Fruit fly (Drosophila melanogaster) whole organism, wandering third instar larva: Measurements from ENCODE around the gene CG42704.

Source experiments
- Abd-B ChIP-seq: fragments of >200 bp; optimal IDR thresholded peaks from 2 replicates; lab custom pipeline; 2017; ENCODE audit warnings: missing biosample characterization, missing genetic modification characterization
- CG32264 ChIP-seq: fragments of 200-800 bp; sonication (Bioruptor generic); optimal IDR thresholded peaks from 2 replicates; lab custom pipeline; 2016; ENCODE audit warnings: missing biosample characterization, missing genetic modification characterization
- CG9705 ChIP-seq: fragments of 200-800 bp; sonication (Bioruptor generic); optimal IDR thresholded peaks from 2 replicates; lab custom pipeline; 2018; ENCODE audit warnings: missing biosample characterization, mild to moderate bottlenecking, missing genetic modification characterization
- CrebA ChIP-seq: fragments of 200-800 bp; sonication (Bioruptor generic); optimal IDR thresholded peaks from 2 replicates; lab custom pipeline; 2016; ENCODE audit warnings: missing biosample characterization, mild to moderate bottlenecking, missing genetic modification characterization, borderline replicate concordance
- Dfd ChIP-seq: fragments of >200 bp; optimal IDR thresholded peaks from 2 replicates; lab custom pipeline; 2017; ENCODE audit warnings: missing biosample characterization, missing genetic modification characterization
- GATAd ChIP-seq: sonication (Bioruptor generic); optimal IDR thresholded peaks from 2 replicates; lab custom pipeline; 2016; ENCODE audit warnings: missing biosample characterization, missing genetic modification characterization
- HLH106 ChIP-seq: fragments of 200-800 bp; optimal IDR thresholded peaks from 3 replicates; lab custom pipeline; 2019; ENCODE audit warnings: missing biosample characterization, mild to moderate bottlenecking, missing genetic modification characterization, moderate library complexity
- Hnf4 ChIP-seq: fragments of 200-800 bp; sonication (Bioruptor generic); optimal IDR thresholded peaks from 2 replicates; lab custom pipeline; 2016; ENCODE audit warnings: missing biosample characterization, mild to moderate bottlenecking, missing genetic modification characterization
- Hr78 ChIP-seq: fragments of >200 bp; optimal IDR thresholded peaks from 2 replicates; lab custom pipeline; 2017; ENCODE audit warnings: missing biosample characterization, missing genetic modification characterization
- Hr83 ChIP-seq: fragments of 200-300 bp; sonication (Bioruptor generic); optimal IDR thresholded peaks from 2 replicates; lab custom pipeline; 2016; ENCODE audit warnings: missing biosample characterization, mild to moderate bottlenecking, missing genetic modification characterization, moderate library complexity; ENCODE audit not compliant: poor library complexity, severe bottlenecking
- Jra ChIP-seq: sonication (Bioruptor generic); optimal IDR thresholded peaks from 2 replicates; lab custom pipeline; 2016; ENCODE audit warnings: missing biosample characterization, missing genetic modification characterization
- Mio ChIP-seq: sonication (Bioruptor generic); optimal IDR thresholded peaks from 2 replicates; lab custom pipeline; 2016; ENCODE audit warnings: missing biosample characterization, missing genetic modification characterization
- Myc ChIP-seq: fragments of >200 bp; optimal IDR thresholded peaks from 2 replicates; lab custom pipeline; 2017
- N ChIP-seq: fragments of >200 bp; optimal IDR thresholded peaks from 2 replicates; lab custom pipeline; 2018; ENCODE audit warnings: missing biosample characterization, missing external identifiers, missing genetic modification characterization
- OdsH ChIP-seq: fragments of 200-800 bp; sonication (Bioruptor generic); optimal IDR thresholded peaks from 2 replicates; lab custom pipeline; 2016; ENCODE audit warnings: missing biosample characterization, mild to moderate bottlenecking, missing genetic modification characterization
- Rel ChIP-seq, 2 experiments: fragments of 200-800 bp; sonication (Bioruptor generic) in 1 of 2; optimal IDR thresholded peaks; 2 replicates in 1 of 2; 3 replicates in 1 of 2; lab custom pipeline; 2016 to 2019; ENCODE audit warnings: mild to moderate bottlenecking in 2 of 2, missing biosample characterization in 2 of 2, missing genetic modification characterization in 2 of 2, moderate library complexity in 1 of 2
- Sp1 ChIP-seq: fragments of 200-800 bp; sonication (Bioruptor generic); optimal IDR thresholded peaks from 3 replicates; lab custom pipeline; 2019; ENCODE audit warnings: missing biosample characterization, mild to moderate bottlenecking, missing genetic modification characterization, moderate library complexity
- Vsx2 ChIP-seq: fragments of 200-300, 225-300 bp; sonication (Bioruptor generic); optimal IDR thresholded peaks from 2 replicates; lab custom pipeline; 2018; ENCODE audit warnings: missing biosample characterization, missing genetic modification characterization; ENCODE audit not compliant: partially characterized antibody
- br ChIP-seq: fragments of 200-800 bp; sonication (Bioruptor generic); optimal IDR thresholded peaks from 2 replicates; lab custom pipeline; 2016; ENCODE audit warnings: missing biosample characterization, missing genetic modification characterization
- dl ChIP-seq, 2 experiments: fragments of 175-275, 200-275 bp in 1 of 2; fragments of 200-275 bp in 1 of 2; sonication (Bioruptor generic); optimal IDR thresholded peaks; lab custom pipeline; 2018; ENCODE audit warnings: mild to moderate bottlenecking in 2 of 2, missing biosample characterization in 2 of 2, missing genetic modification characterization in 2 of 2, moderate library complexity in 2 of 2; ENCODE audit not compliant: partially characterized antibody in 2 of 2, insufficient read depth in 1 of 2
- dmrt93B ChIP-seq: fragments of 200-800 bp; sonication (Bioruptor generic); optimal IDR thresholded peaks from 2 replicates; lab custom pipeline; 2018; ENCODE audit warnings: missing biosample characterization, mild to moderate bottlenecking, missing genetic modification characterization
- ey ChIP-seq: fragments of 200-800 bp; sonication (Bioruptor generic); optimal IDR thresholded peaks from 2 replicates; lab custom pipeline; 2016; ENCODE audit warnings: missing biosample characterization, missing genetic modification characterization
- foxo ChIP-seq, 2 experiments: fragments of 200-800 bp; sonication (Bioruptor generic); optimal IDR thresholded peaks; 2 replicates in 1 of 2; 3 replicates in 1 of 2; lab custom pipeline; 2016 to 2017; ENCODE audit warnings: missing biosample characterization in 2 of 2, missing genetic modification characterization in 2 of 2
- fru ChIP-seq: fragments of 200-800 bp; sonication (Bioruptor generic); optimal IDR thresholded peaks from 3 replicates; lab custom pipeline; 2016; ENCODE audit warnings: missing biosample characterization, mild to moderate bottlenecking, missing genetic modification characterization
- h ChIP-seq: fragments of 200-800 bp; sonication (Bioruptor generic); optimal IDR thresholded peaks from 3 replicates; lab custom pipeline; 2016; ENCODE audit warnings: missing biosample characterization, mild to moderate bottlenecking, missing genetic modification characterization
- jim ChIP-seq: fragments of 175-275, 200-325 bp; sonication (Bioruptor generic); optimal IDR thresholded peaks from 2 replicates; lab custom pipeline; 2016; ENCODE audit warnings: missing biosample characterization, mild to moderate bottlenecking, missing genetic modification characterization
- lola ChIP-seq: fragments of >200 bp; optimal IDR thresholded peaks from 2 replicates; lab custom pipeline; 2017; ENCODE audit warnings: missing biosample characterization, missing genetic modification characterization
- pan ChIP-seq: fragments of >200 bp; optimal IDR thresholded peaks from 2 replicates; lab custom pipeline; 2017
- psq ChIP-seq: fragments of 200-800 bp; sonication (Bioruptor generic); optimal IDR thresholded peaks from 3 replicates; lab custom pipeline; 2017; ENCODE audit warnings: missing biosample characterization, mild to moderate bottlenecking, missing genetic modification characterization, moderate library complexity
- rgr ChIP-seq: fragments of 200-800 bp; sonication (Bioruptor generic); optimal IDR thresholded peaks from 3 replicates; lab custom pipeline; 2016; ENCODE audit warnings: missing biosample characterization, mild to moderate bottlenecking, missing genetic modification characterization
- sage ChIP-seq: fragments of 200-800 bp; sonication (Bioruptor generic); optimal IDR thresholded peaks from 2 replicates; lab custom pipeline; 2016; ENCODE audit warnings: missing biosample characterization, mild to moderate bottlenecking, missing genetic modification characterization
- usp ChIP-seq: fragments of >200 bp; optimal IDR thresholded peaks from 2 replicates; lab custom pipeline; 2017; ENCODE audit warnings: missing biosample characterization, missing genetic modification characterization
- woc ChIP-seq: sonication (Bioruptor generic); optimal IDR thresholded peaks from 2 replicates; lab custom pipeline; 2016; ENCODE audit warnings: missing biosample characterization, mild to moderate bottlenecking, missing genetic modification characterization

CG42704 gene

DNA sequence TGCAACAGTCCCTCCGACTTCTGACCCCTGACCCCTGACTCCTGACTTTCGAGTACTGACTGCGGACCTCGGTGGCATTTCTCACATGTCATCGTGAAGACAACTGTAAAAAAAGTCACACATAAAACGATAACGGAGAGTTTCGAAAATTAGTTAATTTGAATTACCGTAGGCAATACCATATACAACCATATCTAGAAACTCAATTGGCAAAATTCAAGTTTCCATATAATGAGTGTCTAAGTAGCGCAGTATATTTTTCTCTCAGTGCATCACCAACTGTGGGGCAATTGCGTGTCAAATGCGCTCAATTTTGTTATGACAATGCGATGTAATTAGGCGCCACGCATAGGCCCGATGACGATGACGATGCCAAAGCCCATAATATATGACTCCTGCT lies 2.6 kb downstream of the CG42704 start:
- TF ChIP-seq rgr (GFP tag; lab: Kevin White, UChicago) (no peak), psq (no peak), N (no peak), dl (GFP tag; optimal IDR thresholded peaks at IDR 0.05; lab: Kevin White, UChicago; ENCODE audit: insufficient read depth in 1 of 2, partially characterized antibody in 2 of 2) (no peak), lola (no peak), Jra (GFP tag; lab: Kevin White, UChicago) (no peak), woc (GFP tag; lab: Kevin White, UChicago) (no peak), pan (no peak), Vsx2 (GFP tag; lab: Kevin White, UChicago) (no peak), br (GFP tag; lab: Kevin White, UChicago) (no peak), GATAd (GFP tag; lab: Kevin White, UChicago) (no peak), jim (GFP tag; lab: Kevin White, UChicago) (no peak), Sp1 (GFP tag; lab: Kevin White, UChicago) (no peak), Hr83 (GFP tag; lab: Kevin White, UChicago) (no peak), CG9705 (GFP tag; lab: Kevin White, UChicago) (no peak)
- TF ChIP-seq, all 38 proteins: peak for 0

DNA sequence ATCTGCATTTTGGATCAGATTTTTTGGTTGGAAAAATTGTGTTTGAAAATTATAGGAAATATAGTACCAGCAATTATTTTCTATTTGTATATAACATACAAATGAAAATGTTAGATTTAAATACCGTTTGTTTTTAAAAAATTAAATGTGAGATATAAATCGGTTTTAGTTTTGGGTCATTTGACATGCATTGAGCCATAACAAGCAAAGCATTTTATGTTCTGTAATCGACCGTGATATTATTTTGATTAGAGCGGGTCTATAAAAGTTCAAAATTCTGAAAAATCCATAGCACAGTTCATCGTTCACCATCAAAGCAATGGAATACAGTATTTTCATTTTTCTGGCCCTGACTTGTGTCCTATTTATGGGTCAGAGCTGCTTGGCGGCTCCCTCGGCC lies 4.5 kb downstream of the CG42704 start, which contains the start of gene CG34337:
TSS of gene CG34337 (plus strand) at position 301 of the 400 bp plus-strand sequence.
- TF ChIP-seq Dfd (GFP tag; lab: Kevin White, UChicago), result no peak
- TF ChIP-seq psq, result no peak
- TF ChIP-seq CrebA, result no peak
- no peak for TF ChIP-seq jim (GFP tag; lab: Kevin White, UChicago)
- TF ChIP-seq foxo (GFP tag; optimal IDR thresholded peaks at IDR 0.05; lab: Kevin White, UChicago), result no peak
- no peak for TF ChIP-seq dl (GFP tag; optimal IDR thresholded peaks at IDR 0.05; lab: Kevin White, UChicago; ENCODE audit: insufficient read depth in 1 of 2, partially characterized antibody in 2 of 2)
- TF ChIP-seq OdsH, result no peak
- TF ChIP-seq br (GFP tag; lab: Kevin White, UChicago), result no peak
- TF ChIP-seq woc (GFP tag; lab: Kevin White, UChicago), result no peak
- no peak for TF ChIP-seq Hr78 (GFP tag; lab: Kevin White, UChicago)
- TF ChIP-seq HLH106 (tag; lab: Kevin White, UChicago), result no peak
- no peak for TF ChIP-seq lola
- no peak for TF ChIP-seq Hr83 (GFP tag; lab: Kevin White, UChicago)
- TF ChIP-seq Mio, result no peak

DNA sequence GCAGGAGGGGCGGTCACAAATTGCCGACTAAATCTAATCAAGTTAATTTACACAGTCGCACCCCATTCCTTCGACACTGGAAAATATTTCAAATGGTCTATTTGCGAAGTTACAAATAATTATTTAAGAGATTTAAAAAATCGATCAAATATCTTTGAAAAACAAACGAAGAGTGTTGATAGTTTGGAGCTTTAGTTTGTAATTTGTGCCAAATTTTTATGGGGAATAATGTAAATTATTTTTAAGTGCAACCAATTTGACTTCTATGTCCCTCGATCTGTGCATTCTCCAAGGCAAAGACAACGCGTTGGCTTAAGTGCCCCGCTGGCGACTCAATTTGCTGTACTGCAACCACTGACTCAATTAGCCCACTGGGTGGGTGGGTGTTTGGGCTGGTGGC lies 5.4 kb downstream of the CG42704 start:
- no peak for TF ChIP-seq Hr83 (GFP tag; lab: Kevin White, UChicago)
- TF ChIP-seq CG9705 (GFP tag; lab: Kevin White, UChicago), result no peak
- TF ChIP-seq ey (GFP tag; lab: Kevin White, UChicago), result no peak
- no peak for TF ChIP-seq GATAd (GFP tag; lab: Kevin White, UChicago)
- no peak for TF ChIP-seq Vsx2 (GFP tag; lab: Kevin White, UChicago)
- TF ChIP-seq psq, result no peak
- no peak for TF ChIP-seq dmrt93B
- TF ChIP-seq Hr78 (GFP tag; lab: Kevin White, UChicago), result no peak
- no peak for TF ChIP-seq pan
- TF ChIP-seq, all 38 proteins: peak for 0

DNA sequence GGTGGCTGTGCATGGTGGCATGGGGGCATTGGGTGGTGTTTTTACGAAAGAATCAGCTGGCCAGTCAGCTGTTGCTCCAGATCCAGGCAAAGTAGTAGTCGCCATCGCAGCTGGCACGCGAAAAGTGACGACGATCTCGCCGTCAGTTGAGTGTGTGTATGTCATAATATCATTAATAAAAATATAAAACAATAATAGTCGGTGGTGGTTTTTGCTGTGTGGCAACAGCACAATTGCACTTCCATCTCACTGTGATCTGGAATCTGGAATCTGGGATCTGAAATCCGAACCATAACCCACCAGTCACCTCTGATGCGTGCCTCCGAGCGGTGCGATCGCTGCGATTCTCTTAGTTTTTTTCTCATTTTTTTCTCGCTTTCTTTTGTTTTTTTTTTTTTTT lies 5.8 kb downstream of the CG42704 start, which contains the start of gene rumpel:
TSS of gene rumpel (plus strand) at position 301 of the 400 bp plus-strand sequence.
- TF ChIP-seq HLH106 (tag; lab: Kevin White, UChicago) (no peak), br (GFP tag; lab: Kevin White, UChicago) (no peak)
- TF ChIP-seq, all 38 proteins: peak for 0

DNA sequence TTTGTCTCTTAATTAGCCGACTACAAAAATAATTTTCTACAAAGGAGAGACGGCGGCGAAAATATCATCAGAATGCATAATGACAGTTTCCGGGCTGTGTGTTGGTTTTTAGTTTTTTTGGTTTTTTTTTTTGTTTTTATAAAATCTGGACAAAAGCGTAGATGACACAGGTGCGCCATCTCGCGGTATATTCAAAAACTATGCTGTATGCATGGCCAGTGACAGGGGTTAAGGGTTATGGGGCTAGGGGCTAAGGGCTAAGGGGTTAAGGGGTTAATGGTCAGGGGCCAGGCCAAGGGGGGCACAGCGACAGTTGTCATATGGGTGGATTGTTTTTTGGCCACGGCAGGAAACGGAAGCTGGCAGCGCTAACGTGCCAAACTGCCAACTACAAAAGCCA lies 10.1 kb downstream of the CG42704 start:
- TF ChIP-seq usp (GFP tag; lab: Kevin White, UChicago), result no peak
- TF ChIP-seq Abd-B (GFP tag; lab: Kevin White, UChicago), result no peak
- no peak for TF ChIP-seq Jra (GFP tag; lab: Kevin White, UChicago)
- no peak for TF ChIP-seq sage (GFP tag; lab: Kevin White, UChicago)
- no peak for TF ChIP-seq lola
- TF ChIP-seq Hr78 (GFP tag; lab: Kevin White, UChicago), result no peak
- no peak for TF ChIP-seq Vsx2 (GFP tag; lab: Kevin White, UChicago)
- TF ChIP-seq Dfd (GFP tag; lab: Kevin White, UChicago), result no peak
- TF ChIP-seq pan, result no peak
- no peak for TF ChIP-seq dl (GFP tag; optimal IDR thresholded peaks at IDR 0.05; lab: Kevin White, UChicago; ENCODE audit: insufficient read depth in 1 of 2, partially characterized antibody in 2 of 2)
- no peak for TF ChIP-seq psq

DNA sequence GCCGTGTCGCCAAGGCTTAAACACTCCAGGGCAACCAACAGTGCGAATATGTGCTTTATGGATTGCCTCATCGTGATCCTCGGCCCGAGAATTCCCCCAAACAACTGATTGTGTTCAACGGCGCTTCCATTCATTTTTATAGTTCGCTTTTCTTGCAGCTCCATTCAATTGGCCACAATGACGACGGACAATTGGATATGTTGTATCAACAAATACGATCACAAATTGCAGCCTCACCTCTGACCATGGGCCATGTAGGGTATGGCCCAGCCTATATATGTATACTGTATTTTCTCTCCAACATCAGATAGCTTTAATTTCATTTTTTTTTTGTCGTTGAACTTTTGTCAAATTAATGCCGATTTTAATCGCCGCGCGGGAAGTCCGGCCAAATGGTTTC lies 12.3 kb downstream of the CG42704 start, which contains the start of gene CG15036:
TSS of gene CG15036 (minus strand) at position 101 of the 400 bp plus-strand sequence.
- TF ChIP-seq Myc (lab: Kevin White, UChicago) (no peak), Rel (GFP tag; optimal IDR thresholded peaks at IDR 0.05; lab: Kevin White, UChicago) (no peak), Rel (tag; optimal IDR thresholded peaks at IDR 0.05; lab: Kevin White, UChicago) (no peak), CrebA (no peak), Hr83 (GFP tag; lab: Kevin White, UChicago) (no peak), Hnf4 (GFP tag; lab: Kevin White, UChicago) (no peak), ey (GFP tag; lab: Kevin White, UChicago) (no peak), foxo (GFP tag; optimal IDR thresholded peaks at IDR 0.05; lab: Kevin White, UChicago) (no peak), pan (no peak), OdsH (no peak), dl (GFP tag; optimal IDR thresholded peaks at IDR 0.05; lab: Kevin White, UChicago; ENCODE audit: insufficient read depth in 1 of 2, partially characterized antibody in 2 of 2) (no peak), fru (GFP tag; lab: Kevin White, UChicago) (no peak), CG32264 (GFP tag; lab: Kevin White, UChicago) (no peak), Vsx2 (GFP tag; lab: Kevin White, UChicago) (no peak), HLH106 (tag; lab: Kevin White, UChicago) (no peak), Dfd (GFP tag; lab: Kevin White, UChicago) (no peak), h (no peak), sage (GFP tag; lab: Kevin White, UChicago) (no peak), Mio (no peak), dmrt93B (no peak)
